Worm (Caenorhabditis elegans): ENCODE measurements around the gene npr-8.

DNA sequence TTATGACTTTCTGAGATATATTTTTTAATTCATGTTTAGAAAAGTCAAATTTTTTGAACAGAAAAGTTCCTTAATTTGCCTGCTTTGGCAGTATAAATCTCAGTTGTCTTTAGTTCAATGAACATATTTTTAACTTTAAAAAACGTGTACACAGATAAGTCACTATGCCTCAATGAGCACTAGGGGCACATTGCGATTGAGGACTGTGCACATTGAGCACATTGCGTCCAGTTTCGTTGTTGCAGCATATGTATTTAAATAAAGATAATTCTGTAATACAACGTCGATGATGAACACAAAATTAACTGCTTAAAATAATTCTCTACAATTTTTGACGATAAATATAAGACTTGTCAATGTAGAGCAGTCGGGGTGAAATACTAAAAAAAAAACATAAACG, 30.6 kb downstream of the npr-8 start:
- TF ChIP-seq atf-7 (tag; optimal IDR thresholded peaks at IDR 0.05): no peak
- no peak for TF ChIP-seq unc-62 (GFP tag; optimal IDR thresholded peaks at IDR 0.05)
- TF ChIP-seq nhr-120 (GFP tag; IDR thresholded peaks at IDR 0.05): no peak
- no peak for TF ChIP-seq rec-8 (tag; optimal IDR thresholded peaks at IDR 0.05)
- no peak for TF ChIP-seq Y53G8AR.9 (GFP tag; conservative IDR thresholded peaks at IDR 0.05)
- TF ChIP-seq Y56A3A.18 (GFP tag; IDR thresholded peaks at IDR 0.05): no peak
